Fruit fly (Drosophila melanogaster): ENCODE data around the gene CG10654.

CG10654 gene

DNA sequence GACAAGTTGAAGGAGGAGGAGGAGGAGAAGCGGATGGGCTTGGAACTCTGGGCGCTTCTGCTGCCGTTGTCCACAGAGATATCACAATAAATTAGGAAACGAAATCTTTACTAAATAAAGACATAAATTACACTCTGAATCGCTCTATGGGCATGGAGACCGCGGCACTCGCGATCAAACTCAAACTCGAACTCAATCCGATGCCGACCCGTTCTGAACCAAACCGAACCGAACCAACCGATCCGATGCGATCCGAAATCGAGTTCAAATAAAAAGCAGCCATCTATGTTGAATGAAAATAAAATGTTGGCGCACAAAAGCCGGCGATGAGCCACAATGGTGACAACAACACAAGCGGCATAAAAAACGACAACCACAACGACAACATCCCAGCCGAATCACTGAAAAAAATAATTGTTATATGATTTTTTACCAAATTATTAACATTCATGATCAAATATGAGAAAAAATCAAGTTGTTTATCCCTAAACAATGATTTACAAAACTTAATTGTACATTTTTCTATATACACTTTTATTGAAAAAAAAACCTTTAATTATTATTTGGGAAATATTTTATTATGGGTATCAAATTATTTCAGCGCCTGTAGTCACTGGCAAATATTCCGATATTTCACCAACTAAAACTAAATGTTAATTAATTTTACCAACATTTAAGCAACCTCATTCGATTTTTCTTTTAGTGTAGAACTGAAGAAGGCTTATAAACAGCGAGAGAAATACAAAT, 50.6 kb downstream of the CG10654 start (continued):
- no peak for TF ChIP-seq cas (GFP tag; IDR thresholded peaks at IDR 0.05)
- TF ChIP-seq E2f2 (GFP tag; IDR thresholded peaks at IDR 0.05) = peak; percentile 11; the same call in 1 of the 2 replicates
- no peak for TF ChIP-seq CG13624 (GFP tag; optimal IDR thresholded peaks at IDR 0.05)
- no peak for TF ChIP-seq btn (GFP tag; optimal IDR thresholded peaks at IDR 0.05)
- no peak; the same call in 1 of the 2 replicates for TF ChIP-seq H2.0 (GFP tag; IDR thresholded peaks at IDR 0.05)
- no peak for TF ChIP-seq CG12769 (tag; optimal IDR thresholded peaks at IDR 0.05)
- no peak for TF ChIP-seq CG7786 (GFP tag; optimal IDR thresholded peaks at IDR 0.05)
- peak; percentile 58 for TF ChIP-seq Fer3 (tag; optimal IDR thresholded peaks at IDR 0.05)
- peak; percentile 11 for TF ChIP-seq D19B (GFP tag; optimal IDR thresholded peaks at IDR 0.05)
- TF ChIP-seq CG18619 (GFP tag; optimal IDR thresholded peaks at IDR 0.05) = peak; percentile 72
- TF ChIP-seq CG11723 (GFP tag; optimal IDR thresholded peaks at IDR 0.05) = peak; percentile 52
- peak; percentile 44; the same call in 1 of the 2 replicates for TF ChIP-seq slbo (GFP tag; IDR thresholded peaks at IDR 0.05)
- TF ChIP-seq CG9437 (GFP tag; optimal IDR thresholded peaks at IDR 0.05) = peak; percentile 79
- peak; percentile 26 for TF ChIP-seq Hmx (GFP tag; optimal IDR thresholded peaks at IDR 0.05)
- TF ChIP-seq eve (GFP tag; optimal IDR thresholded peaks at IDR 0.05) = peak in 1 of 2 experiments; percentile 82
- TF ChIP-seq Fer2 (tag; optimal IDR thresholded peaks at IDR 0.05) = no peak
- TF ChIP-seq gcm2 (GFP tag; optimal IDR thresholded peaks at IDR 0.05) = no peak
- peak; percentile 56 for TF ChIP-seq CG32772 (GFP tag; IDR thresholded peaks at IDR 0.05)
- TF ChIP-seq CG1233 (GFP tag; optimal IDR thresholded peaks at IDR 0.05) = peak; percentile 79
- TF ChIP-seq ATbp (GFP tag; optimal IDR thresholded peaks at IDR 0.05) = peak; percentile 64
- no peak for TF ChIP-seq yki (optimal IDR thresholded peaks at IDR 0.05)
- TF ChIP-seq lbe (GFP tag; optimal IDR thresholded peaks at IDR 0.05) = no peak
- TF ChIP-seq Myb (GFP tag; optimal IDR thresholded peaks at IDR 0.05) = no peak
- no peak for TF ChIP-seq Trl (optimal IDR thresholded peaks at IDR 0.05)
- TF ChIP-seq Trl (GFP tag; optimal IDR thresholded peaks at IDR 0.05) = peak; percentile 45
- no peak for TF ChIP-seq CG33213 (GFP tag; optimal IDR thresholded peaks at IDR 0.05)
- TF ChIP-seq CG10565 (GFP tag; optimal IDR thresholded peaks at IDR 0.05) = peak; percentile 11
- no peak for TF ChIP-seq CG2889 (GFP tag; IDR thresholded peaks at IDR 0.05)
- no peak for TF ChIP-seq CG3281 (GFP tag; optimal IDR thresholded peaks at IDR 0.05)
- no peak for TF ChIP-seq wdn (GFP tag; IDR thresholded peaks at IDR 0.05)
- TF ChIP-seq CG17186 (GFP tag; optimal IDR thresholded peaks at IDR 0.05) = peak; percentile 23
- peak; percentile 84 for TF ChIP-seq sqz (GFP tag; optimal IDR thresholded peaks at IDR 0.05)
- TF ChIP-seq danr (GFP tag; IDR thresholded peaks at IDR 0.05) = peak; percentile 63
- no peak for TF ChIP-seq Ets97D (GFP tag; optimal IDR thresholded peaks at IDR 0.05)
- TF ChIP-seq gsb (GFP tag; IDR thresholded peaks at IDR 0.05) = no peak
- TF ChIP-seq nmo (GFP tag; optimal IDR thresholded peaks at IDR 0.05) = peak; percentile 94
- TF ChIP-seq CG6683 (GFP tag; optimal IDR thresholded peaks at IDR 0.05) = no peak
- TF ChIP-seq amos (GFP tag; IDR thresholded peaks at IDR 0.05; ENCODE audit: partially characterized antibody) = no peak
- TF ChIP-seq Hr51 (GFP tag; optimal IDR thresholded peaks at IDR 0.05) = peak; percentile 40 to 85
- TF ChIP-seq Ets65A (GFP tag) = no peak
- no peak for TF ChIP-seq slou (GFP tag; optimal IDR thresholded peaks at IDR 0.05)
- TF ChIP-seq jing (GFP tag; optimal IDR thresholded peaks at IDR 0.05) = peak; percentile 45
- TF ChIP-seq ranshi (GFP tag; IDR thresholded peaks at IDR 0.05) = 0 out of 2 replicates have a peak, but pooled peaks have one; percentile 32
- TF ChIP-seq CG2120 (GFP tag; optimal IDR thresholded peaks at IDR 0.05) = no peak
- TF ChIP-seq CG10147 (GFP tag; optimal IDR thresholded peaks at IDR 0.05) = no peak
- TF ChIP-seq Jarid2 (GFP tag; optimal IDR thresholded peaks at IDR 0.05) = peak; percentile 55
- peak; percentile 11 for TF ChIP-seq Kr (GFP tag; optimal IDR thresholded peaks at IDR 0.05)
- no peak for TF ChIP-seq Ravus (GFP tag; IDR thresholded peaks at IDR 0.05)
- peak; percentile 42 for TF ChIP-seq oc (tag; optimal IDR thresholded peaks at IDR 0.05)
- peak; percentile 38; the same call in 1 of the 2 replicates for TF ChIP-seq al (GFP tag; IDR thresholded peaks at IDR 0.05)
- peak; percentile 76 for TF ChIP-seq Abd-B (GFP tag; optimal IDR thresholded peaks at IDR 0.05)
